Worm (Caenorhabditis elegans) whole organism, L4 larva: ENCODE results near the gene ell-1.

Experiments used
- nhr-11 ChIP-seq: fragments of 150-350 bp; optimal IDR thresholded peaks from 2 replicates; lab custom pipeline; 2014; ENCODE audit warnings: missing biosample characterization, missing genetic modification characterization
- nhr-237 ChIP-seq: sonication (generic microtip); optimal IDR thresholded peaks from 2 replicates; lab custom pipeline; 2017; ENCODE audit warnings: missing biosample characterization, missing genetic modification characterization
- skn-1 ChIP-seq: fragments of 150-350 bp; optimal IDR thresholded peaks from 2 replicates; lab custom pipeline; 2014; ENCODE audit warnings: missing biosample characterization, missing genetic modification characterization
- tag-97 ChIP-seq: fragments of 200-800 bp; sonication (Bioruptor generic); IDR thresholded peaks from 2 replicates; pipeline ENCODE4 v1.3.6; 2022; ENCODE audit warnings: missing genetic modification characterization, missing compliant biosample characterization

DNA sequence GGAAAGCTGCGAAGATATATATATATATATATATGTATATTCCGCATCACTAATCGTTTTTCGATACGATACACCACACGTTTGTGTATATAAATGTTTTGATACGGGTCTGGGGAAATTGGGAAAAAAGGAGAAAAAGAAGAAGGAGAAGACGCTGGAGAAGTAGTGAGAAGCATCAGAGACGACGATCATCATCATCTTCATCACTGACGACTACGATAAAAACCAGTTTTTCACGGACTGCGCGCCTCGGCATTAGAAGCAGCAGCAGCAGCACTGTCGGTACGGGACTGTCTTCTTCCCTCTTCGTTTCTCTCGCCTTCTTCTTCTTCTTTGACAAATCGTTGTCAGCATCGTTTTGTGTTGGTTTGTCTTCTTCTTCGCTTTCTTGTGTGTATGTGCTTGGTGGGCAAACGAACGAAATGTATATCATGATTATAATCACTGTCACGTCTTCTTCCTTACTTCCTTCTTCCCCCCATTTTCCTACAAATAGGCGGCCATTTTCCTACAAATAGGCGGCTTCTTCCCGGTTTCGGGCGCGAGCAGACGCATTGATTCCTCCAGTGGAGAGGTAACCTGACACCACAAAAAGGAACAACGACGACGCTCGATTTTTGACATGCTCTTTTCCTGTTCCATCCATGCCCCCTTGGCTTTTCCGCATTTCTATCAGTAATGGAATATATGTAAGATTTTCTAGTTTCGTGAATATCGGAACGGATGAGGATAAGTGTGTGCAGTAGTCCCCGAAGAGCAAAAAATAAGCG, 2.0 kb downstream of the ell-1 start:
- TF ChIP-seq nhr-237 (tag; lab: Kevin White, UChicago) (no peak), tag-97 (no peak), nhr-11 (tag; lab: Kevin White, UChicago) (no peak), skn-1 (no peak)
